Fruit fly (Drosophila melanogaster) whole organism, prepupa: ENCODE results near the gene MED15.
A peak's percentile ranks its signal among the peaks of the same experiment; 100 is the strongest.

ENCODE experiments used
- Blimp-1 ChIP-seq: fragments of 200-800 bp; sonication (Bioruptor generic); optimal IDR thresholded peaks from 3 replicates; lab custom pipeline; 2017; ENCODE audit warnings: missing biosample characterization, missing genetic modification characterization, mild to moderate bottlenecking, moderate library complexity, missing genetic modification reagents
- CG10631 ChIP-seq: fragments of 200-800 bp; sonication (Bioruptor generic); optimal IDR thresholded peaks from 2 replicates; lab custom pipeline; 2016; ENCODE audit warnings: missing biosample characterization, missing genetic modification characterization
- CG10669 ChIP-seq: fragments of 200-800 bp; sonication (Bioruptor generic); optimal IDR thresholded peaks from 3 replicates; lab custom pipeline; 2018; ENCODE audit warnings: missing biosample characterization, mild to moderate bottlenecking, missing genetic modification characterization, moderate library complexity
- CG11294 ChIP-seq: fragments of 200-800 bp; sonication (Bioruptor generic); IDR thresholded peaks from 2 replicates; pipeline ENCODE4 v1.3.6; 2022; ENCODE audit warnings: missing biosample characterization, missing genetic modification characterization
- CG11762 ChIP-seq: fragments of 200-800 bp; sonication (Bioruptor generic); optimal IDR thresholded peaks from 3 replicates; lab custom pipeline; 2016; ENCODE audit warnings: missing biosample characterization, missing genetic modification characterization; ENCODE audit not compliant: insufficient read depth
- CG11902 ChIP-seq: fragments of 200-800 bp; sonication (Bioruptor generic); optimal IDR thresholded peaks from 3 replicates; lab custom pipeline; 2016; ENCODE audit warnings: missing biosample characterization, missing genetic modification characterization
- CG15336 ChIP-seq: fragments of 200-800 bp; sonication (Bioruptor generic); IDR thresholded peaks from 2 replicates; pipeline ENCODE4 v1.3.6; 2022; ENCODE audit warnings: missing biosample characterization, missing genetic modification characterization
- CG1621 ChIP-seq: fragments of 200-800 bp; sonication (Bioruptor generic); optimal IDR thresholded peaks from 3 replicates; lab custom pipeline; 2018; ENCODE audit warnings: missing biosample characterization, mild to moderate bottlenecking, missing genetic modification characterization
- CG16779 ChIP-seq: fragments of 200-800 bp; sonication (Bioruptor generic); optimal IDR thresholded peaks from 3 replicates; lab custom pipeline; 2017; ENCODE audit warnings: missing biosample characterization, mild to moderate bottlenecking, missing genetic modification characterization
- CG3032 ChIP-seq: fragments of 200-800 bp; optimal IDR thresholded peaks from 2 replicates; lab custom pipeline; 2019; ENCODE audit warnings: missing biosample characterization, mild to moderate bottlenecking, missing genetic modification characterization, moderate library complexity
- CG31627 ChIP-seq: fragments of 200-800 bp; sonication (Bioruptor generic); optimal IDR thresholded peaks from 3 replicates; lab custom pipeline; 2016; ENCODE audit warnings: missing biosample characterization, missing genetic modification characterization
- CG32006 ChIP-seq: fragments of 200-800 bp; sonication (Bioruptor generic); optimal IDR thresholded peaks from 3 replicates; lab custom pipeline; 2017; ENCODE audit warnings: missing biosample characterization, mild to moderate bottlenecking, missing genetic modification characterization
- CG34406 ChIP-seq: fragments of 200-800 bp; sonication (Bioruptor generic); optimal IDR thresholded peaks from 3 replicates; lab custom pipeline; 2016; ENCODE audit warnings: missing biosample characterization, missing genetic modification characterization
- CG3919 ChIP-seq: fragments of 200-800 bp; sonication (Bioruptor generic); optimal IDR thresholded peaks from 3 replicates; lab custom pipeline; 2016; ENCODE audit warnings: missing biosample characterization, missing genetic modification characterization
- CG4318 ChIP-seq: fragments of 200-800 bp; sonication (Bioruptor generic); optimal IDR thresholded peaks from 3 replicates; lab custom pipeline; 2017; ENCODE audit warnings: missing biosample characterization, mild to moderate bottlenecking, missing genetic modification characterization
- CG6163 ChIP-seq: fragments of 200-800 bp; sonication (Bioruptor generic); IDR thresholded peaks from 3 replicates; pipeline ENCODE4 v1.3.6; 2022; ENCODE audit warnings: missing biosample characterization, missing genetic modification characterization
- CG6276 ChIP-seq: fragments of 200-800 bp; sonication (Bioruptor generic); optimal IDR thresholded peaks from 2 replicates; lab custom pipeline; 2017; ENCODE audit warnings: missing biosample characterization, mild to moderate bottlenecking, missing genetic modification characterization
- CG6792 ChIP-seq: fragments of 200-800 bp; sonication (Bioruptor generic); optimal IDR thresholded peaks from 3 replicates; lab custom pipeline; 2016; ENCODE audit warnings: missing biosample characterization, missing genetic modification characterization
- CG6854 ChIP-seq: fragments of 200-800 bp; sonication (Bioruptor generic); optimal IDR thresholded peaks from 2 replicates; lab custom pipeline; 2017; ENCODE audit warnings: missing biosample characterization, mild to moderate bottlenecking, missing genetic modification characterization
- CG7368 ChIP-seq: fragments of 200-800 bp; sonication (Bioruptor generic); optimal IDR thresholded peaks from 3 replicates; lab custom pipeline; 2016; ENCODE audit warnings: missing biosample characterization, missing genetic modification characterization
- CG8632 ChIP-seq: fragments of 200-800 bp; sonication (Bioruptor generic); optimal IDR thresholded peaks from 3 replicates; lab custom pipeline; 2016; ENCODE audit warnings: missing biosample characterization, missing genetic modification characterization
- CG9139 ChIP-seq: fragments of 200-800 bp; sonication (Bioruptor generic); optimal IDR thresholded peaks from 3 replicates; lab custom pipeline; 2017; ENCODE audit warnings: missing biosample characterization, mild to moderate bottlenecking, missing genetic modification characterization
- Eip78C ChIP-seq: fragments of 200-800 bp; sonication (Bioruptor generic); peaks from one replicate; lab custom pipeline; 2016; ENCODE audit warnings: missing biosample characterization, missing genetic modification characterization
- Ets96B ChIP-seq: fragments of 200-800 bp; optimal IDR thresholded peaks from 2 replicates; lab custom pipeline; 2019; ENCODE audit warnings: missing biosample characterization, mild to moderate bottlenecking, missing genetic modification characterization, moderate library complexity
- Gug ChIP-seq: fragments of 200-800 bp; sonication (Bioruptor generic); IDR thresholded peaks from 2 replicates; pipeline ENCODE4 v1.3.6; 2022; ENCODE audit warnings: missing biosample characterization, missing genetic modification characterization
- Hr38 ChIP-seq: sonication (Bioruptor generic); optimal IDR thresholded peaks from 2 replicates; lab custom pipeline; 2016; ENCODE audit warnings: missing biosample characterization, missing genetic modification characterization
- Hr39 ChIP-seq: fragments of 200-800 bp; sonication (Bioruptor generic); optimal IDR thresholded peaks from 2 replicates; lab custom pipeline; 2016; ENCODE audit warnings: missing biosample characterization, missing genetic modification characterization
- Hr4 ChIP-seq: fragments of 200-800 bp; sonication (Bioruptor generic); optimal IDR thresholded peaks from 3 replicates; lab custom pipeline; 2016; ENCODE audit warnings: missing biosample characterization, missing genetic modification characterization
- Lpt ChIP-seq: fragments of 200-800 bp; sonication (Bioruptor generic); optimal IDR thresholded peaks from 3 replicates; lab custom pipeline; 2016; ENCODE audit warnings: missing biosample characterization, missing genetic modification characterization
- OdsH ChIP-seq: fragments of 200-800 bp; sonication (Bioruptor generic); optimal IDR thresholded peaks from 3 replicates; lab custom pipeline; 2016; ENCODE audit warnings: missing biosample characterization, missing genetic modification characterization
- Smox ChIP-seq: fragments of 200-800 bp; sonication (Bioruptor generic); optimal IDR thresholded peaks from 3 replicates; lab custom pipeline; 2016; ENCODE audit warnings: missing biosample characterization, missing genetic modification characterization
- Sox15 ChIP-seq: fragments of 200-800 bp; sonication (Bioruptor generic); optimal IDR thresholded peaks from 3 replicates; lab custom pipeline; 2016; ENCODE audit warnings: missing biosample characterization, missing genetic modification characterization
- achi ChIP-seq: fragments of 200-800 bp; sonication (Bioruptor generic); optimal IDR thresholded peaks from 3 replicates; lab custom pipeline; 2016; ENCODE audit warnings: missing biosample characterization, missing genetic modification characterization
- acj6 ChIP-seq: fragments of 200-800 bp; sonication (Bioruptor generic); optimal IDR thresholded peaks from 3 replicates; lab custom pipeline; 2016; ENCODE audit warnings: missing biosample characterization, missing genetic modification characterization
- cyc ChIP-seq: fragments of 200-800 bp; sonication (Bioruptor generic); optimal IDR thresholded peaks from 3 replicates; lab custom pipeline; 2016; ENCODE audit warnings: missing biosample characterization, missing genetic modification characterization
- dac ChIP-seq: fragments of 200-800 bp; sonication (Bioruptor generic); optimal IDR thresholded peaks from 2 replicates; lab custom pipeline; 2017; ENCODE audit warnings: missing biosample characterization, mild to moderate bottlenecking, missing genetic modification characterization
- dsx ChIP-seq: fragments of 200-800 bp; optimal IDR thresholded peaks from 3 replicates; lab custom pipeline; 2019; ENCODE audit warnings: missing biosample characterization, mild to moderate bottlenecking, missing genetic modification characterization, moderate library complexity; ENCODE audit not compliant: poor library complexity, severe bottlenecking
- eg ChIP-seq: fragments of 200-800 bp; sonication (Bioruptor generic); IDR thresholded peaks from 3 replicates; pipeline ENCODE4 v1.3.6; 2022; ENCODE audit warnings: missing biosample characterization, missing genetic modification characterization
- esn ChIP-seq: fragments of 200-800 bp; sonication (Bioruptor generic); optimal IDR thresholded peaks from 2 replicates; lab custom pipeline; 2016; ENCODE audit warnings: missing biosample characterization, mild to moderate bottlenecking, missing genetic modification characterization, moderate library complexity
- fd59A ChIP-seq: fragments of 200-800 bp; sonication (Bioruptor generic); optimal IDR thresholded peaks from 2 replicates; lab custom pipeline; 2017; ENCODE audit warnings: missing biosample characterization, mild to moderate bottlenecking, missing genetic modification characterization, missing genetic modification reagents
- fd85E ChIP-seq: fragments of 200-800 bp; sonication (Bioruptor generic); optimal IDR thresholded peaks from 3 replicates; lab custom pipeline; 2016; ENCODE audit warnings: missing biosample characterization, missing genetic modification characterization
- fkh ChIP-seq: fragments of 200-800 bp; sonication (Bioruptor generic); optimal IDR thresholded peaks from 3 replicates; lab custom pipeline; 2017; ENCODE audit warnings: missing biosample characterization, mild to moderate bottlenecking, missing genetic modification characterization, moderate library complexity
- lz ChIP-seq: fragments of 200-800 bp; sonication (Bioruptor generic); optimal IDR thresholded peaks from 3 replicates; lab custom pipeline; 2016; ENCODE audit warnings: missing biosample characterization, missing genetic modification characterization
- net ChIP-seq: fragments of 200-800 bp; sonication (Bioruptor generic); optimal IDR thresholded peaks from 3 replicates; lab custom pipeline; 2016; ENCODE audit warnings: missing biosample characterization, missing genetic modification characterization
- pdm3 ChIP-seq: fragments of 200-800 bp; sonication (Bioruptor generic); optimal IDR thresholded peaks from 3 replicates; lab custom pipeline; 2016; ENCODE audit warnings: missing biosample characterization, missing genetic modification characterization
- salr ChIP-seq, 2 experiments: fragments of 200-800 bp; sonication (Bioruptor generic); optimal IDR thresholded peaks; 3 replicates each; lab custom pipeline; 2016 to 2018; ENCODE audit warnings: missing biosample characterization in 2 of 2, missing genetic modification characterization in 2 of 2, mild to moderate bottlenecking in 1 of 2
- ss ChIP-seq, 2 experiments: fragments of 200-800 bp; sonication (Bioruptor generic); optimal IDR thresholded peaks; 2 replicates in 1 of 2; 3 replicates in 1 of 2; lab custom pipeline; 2017 to 2018; ENCODE audit warnings: mild to moderate bottlenecking in 2 of 2, missing biosample characterization in 2 of 2, missing genetic modification characterization in 2 of 2, moderate library complexity in 1 of 2
- svp ChIP-seq: fragments of 200-800 bp; sonication (Bioruptor generic); peaks from one replicate; lab custom pipeline; 2016; ENCODE audit warnings: missing biosample characterization, missing genetic modification characterization
- topi ChIP-seq: fragments of 200-800 bp; sonication (Bioruptor generic); optimal IDR thresholded peaks from 3 replicates; lab custom pipeline; 2016; ENCODE audit warnings: missing biosample characterization, missing genetic modification characterization
- vri ChIP-seq: fragments of 200-800 bp; sonication (Bioruptor generic); optimal IDR thresholded peaks from 3 replicates; lab custom pipeline; 2016; ENCODE audit warnings: missing biosample characterization, mild to moderate bottlenecking, missing genetic modification characterization

MED15 gene

dm6 chr2L:472829-473228 is at the start of gene MED15:
Gene MED15 (plus strand): TSS chr2L:473013.
- TF ChIP-seq achi (GFP tag; lab: Kevin White, UChicago) = peak; percentile 72
- TF ChIP-seq CG11902 (GFP tag; lab: Kevin White, UChicago) = no peak

- TF ChIP-seq pdm3 = peak; percentile 59
- TF ChIP-seq Sox15 (GFP tag; lab: Kevin White, UChicago) = no peak
- TF ChIP-seq dac (GFP tag; lab: Kevin White, UChicago) = no peak
- TF ChIP-seq fd85E (GFP tag; lab: Kevin White, UChicago) = no peak
- peak; percentile 24 for TF ChIP-seq CG3032 (tag; lab: Kevin White, UChicago)
- peak; percentile 34 for TF ChIP-seq Lpt (GFP tag; lab: Kevin White, UChicago)
- no peak for TF ChIP-seq eg (GFP tag; lab: Robert Waterston, UW)
- no peak for TF ChIP-seq CG7368 (GFP tag; lab: Kevin White, UChicago)
- peak; percentile 79 for TF ChIP-seq lz
- TF ChIP-seq CG16779 (tag; lab: Kevin White, UChicago) = peak; percentile 36
- peak in 1 of 2 experiments; percentile 11 for TF ChIP-seq ss (GFP tag; optimal IDR thresholded peaks at IDR 0.05; lab: Kevin White, UChicago)
- TF ChIP-seq CG34406 (GFP tag; lab: Kevin White, UChicago) = peak; percentile 49
- no peak for TF ChIP-seq Gug (GFP tag; lab: Robert Waterston, UW)
- TF ChIP-seq CG15336 (GFP tag; lab: Robert Waterston, UW) = peak; percentile 12; the same call in 1 of the 2 replicates
- TF ChIP-seq Hr4 (GFP tag; lab: Kevin White, UChicago) = no peak
- TF ChIP-seq CG8632 = peak; percentile 49
- peak; percentile 7 for TF ChIP-seq Blimp-1
- no peak for TF ChIP-seq fkh (GFP tag; lab: Kevin White, UChicago)
- no peak for TF ChIP-seq dsx (GFP tag; lab: Kevin White, UChicago)
- TF ChIP-seq OdsH (GFP tag; lab: Kevin White, UChicago) = peak; percentile 56
- TF ChIP-seq Eip78C = peak; percentile 91
- peak; percentile 13 for TF ChIP-seq fd59A (GFP tag; lab: Kevin White, UChicago)
- peak; percentile 83 for TF ChIP-seq Smox (GFP tag; lab: Kevin White, UChicago)
- TF ChIP-seq CG1621 (tag; lab: Kevin White, UChicago) = peak; percentile 5
- TF ChIP-seq CG10631 (GFP tag; lab: Kevin White, UChicago) = peak; percentile 72
- TF ChIP-seq CG6163 = peak; percentile 66; the same call in 2 of the 3 replicates
- TF ChIP-seq CG11294 (GFP tag; lab: Robert Waterston, UW) = no peak
- peak; percentile 62 for TF ChIP-seq achi (GFP tag; lab: Kevin White, UChicago)
- TF ChIP-seq CG4318 (GFP tag; lab: Kevin White, UChicago) = no peak
- TF ChIP-seq vri (GFP tag; lab: Kevin White, UChicago) = peak; percentile 89
- peak; percentile 68 for TF ChIP-seq CG6792
- peak; percentile 78 for TF ChIP-seq cyc (GFP tag; lab: Kevin White, UChicago)
- no peak for TF ChIP-seq Hr38 (GFP tag; lab: Kevin White, UChicago)
- peak; percentile 45 for TF ChIP-seq acj6 (GFP tag; lab: Kevin White, UChicago)
- peak; percentile 44 for TF ChIP-seq net
- peak; percentile 90 for TF ChIP-seq esn (GFP tag; lab: Kevin White, UChicago)
- TF ChIP-seq Hr39 = peak; percentile 77
- TF ChIP-seq CG6276 (GFP tag; lab: Kevin White, UChicago) = no peak
- peak; percentile 78 for TF ChIP-seq CG31627 (GFP tag; lab: Kevin White, UChicago)
- peak; percentile 74 for TF ChIP-seq CG3919
- TF ChIP-seq salr (GFP tag; optimal IDR thresholded peaks at IDR 0.05; lab: Kevin White, UChicago) = peak in 1 of 2 experiments; percentile 19
- TF ChIP-seq CG6854 (GFP tag; lab: Kevin White, UChicago) = peak; percentile 22
- TF ChIP-seq Ets96B (tag; lab: Kevin White, UChicago) = peak; percentile 28
- TF ChIP-seq CG10669 (GFP tag; lab: Kevin White, UChicago) = peak; percentile 10
- peak; percentile 83 for TF ChIP-seq topi (GFP tag; lab: Kevin White, UChicago)
- no peak for TF ChIP-seq CG11762
- peak; percentile 25 for TF ChIP-seq CG32006 (GFP tag; lab: Kevin White, UChicago)
- TF ChIP-seq CG9139 (GFP tag; lab: Kevin White, UChicago) = no peak
- peak; percentile 93 for TF ChIP-seq svp (GFP tag; lab: Kevin White, UChicago)
- peak; percentile 13 for TF ChIP-seq CG11902 (GFP tag; lab: Kevin White, UChicago)
These were observed 49.7 kb upstream of the MED15 start for dm6 chr2L:423160-423559.
